Fruit fly (Drosophila melanogaster) S2 (cell line): ENCODE data around the gene CG16779.

Experiments used
- CG8478 ChIP-seq: fragments of >200 bp; optimal IDR thresholded peaks from 2 replicates; lab custom pipeline; 2018
- CTCF ChIP-seq, 2 experiments: fragments of >200 bp; optimal IDR thresholded peaks; 2 replicates each; lab custom pipeline; 2018

CG16779 gene

dm6 chr3R:9434543-9435407 lies 58.7 kb downstream of the CG16779 start:
- TF ChIP-seq CG8478 (no peak), CTCF (optimal IDR thresholded peaks at IDR 0.05; lab: Kevin White, UChicago) (no peak)

DNA sequence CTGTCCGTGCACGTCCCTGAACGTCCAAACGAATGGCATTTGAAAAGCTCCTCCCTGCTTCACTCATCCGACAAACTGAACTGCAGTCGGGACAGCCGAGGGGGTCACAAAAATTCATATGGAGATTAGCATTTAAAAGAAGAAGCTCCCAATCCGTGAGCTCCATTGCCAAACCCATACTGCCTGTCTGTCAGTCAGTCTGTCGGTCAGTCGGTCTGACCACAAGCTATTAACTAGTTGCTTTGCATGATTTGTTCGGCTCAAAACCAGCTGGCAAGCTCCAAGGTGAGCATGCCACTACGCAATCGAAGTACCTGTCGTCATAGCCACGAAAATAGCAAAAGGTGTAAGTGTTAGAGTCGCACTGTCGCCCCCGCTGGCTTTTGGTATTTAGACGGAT lies 59.7 kb downstream of the CG16779 start:
- TF ChIP-seq CG8478 (no peak), CTCF (optimal IDR thresholded peaks at IDR 0.05; lab: Kevin White, UChicago) (no peak)

DNA sequence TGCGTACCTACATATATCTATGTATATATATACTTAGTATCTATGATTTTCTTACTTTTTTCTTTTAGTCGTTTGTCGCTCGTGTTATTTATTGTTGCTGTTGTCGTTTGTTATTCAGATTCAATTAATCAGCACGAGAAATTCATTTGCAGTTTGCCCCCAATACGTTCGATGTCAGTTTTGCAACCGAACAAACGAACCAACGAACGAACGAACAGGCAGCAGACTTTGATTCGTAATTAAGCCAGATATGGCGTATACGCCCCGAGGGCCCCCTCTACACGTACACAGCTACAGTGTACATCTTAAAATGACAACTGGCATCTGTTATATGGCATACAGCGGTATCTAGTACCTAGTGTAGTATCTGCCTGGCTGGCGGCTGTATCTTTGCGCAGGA lies 60.2 kb downstream of the CG16779 start:
- no peak for TF ChIP-seq CTCF (optimal IDR thresholded peaks at IDR 0.05; lab: Kevin White, UChicago)

dm6 chr3R:9430344-9431253 lies 62.9 kb downstream of the CG16779 start:
- TF ChIP-seq CG8478 (no peak), CTCF (optimal IDR thresholded peaks at IDR 0.05; lab: Kevin White, UChicago) (no peak)

- TF ChIP-seq CTCF (optimal IDR thresholded peaks at IDR 0.05; lab: Kevin White, UChicago) (no peak), CG8478 (no peak)
These were observed 64.5 kb downstream of the CG16779 start for dm6 chr3R:9428988-9429387.

dm6 chr3R:9428189-9428699 lies 65.2 kb downstream of the CG16779 start:
- TF ChIP-seq CTCF (optimal IDR thresholded peaks at IDR 0.05; lab: Kevin White, UChicago) (no peak), CG8478 (no peak)

- TF ChIP-seq CTCF (optimal IDR thresholded peaks at IDR 0.05; lab: Kevin White, UChicago): no peak
- TF ChIP-seq CG8478: no peak
These were observed 66.1 kb downstream of the CG16779 start for dm6 chr3R:9427328-9427727.

- TF ChIP-seq CG8478 (no peak), CTCF (optimal IDR thresholded peaks at IDR 0.05; lab: Kevin White, UChicago) (no peak)
These were observed 69.3 kb downstream of the CG16779 start for dm6 chr3R:9424061-9424665.

- TF ChIP-seq CG8478: no peak
- TF ChIP-seq CTCF (optimal IDR thresholded peaks at IDR 0.05; lab: Kevin White, UChicago): no peak
These were observed 71.1 kb downstream of the CG16779 start for dm6 chr3R:9422338-9422737.

dm6 chr3R:9420439-9421234 lies 72.8 kb downstream of the CG16779 start:
- TF ChIP-seq CTCF (optimal IDR thresholded peaks at IDR 0.05; lab: Kevin White, UChicago) (no peak), CG8478 (no peak)

DNA sequence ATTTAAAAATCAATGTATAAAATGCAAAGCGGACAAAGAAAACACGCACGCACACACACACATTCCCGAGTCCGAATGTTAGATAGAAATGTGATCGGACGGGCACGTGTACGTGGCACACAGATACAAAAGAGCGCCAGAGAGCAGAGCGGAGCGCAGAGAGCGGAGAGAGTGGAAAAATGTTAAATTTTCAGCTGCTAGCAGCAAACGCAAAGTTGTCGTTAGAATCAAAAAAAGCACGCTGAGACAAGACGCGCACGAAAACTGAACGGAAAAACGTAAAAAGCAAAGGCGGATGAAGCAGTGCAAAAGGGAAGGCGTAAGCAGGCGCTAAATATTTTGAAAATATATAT lies 74.2 kb downstream of the CG16779 start:
- TF ChIP-seq CTCF (optimal IDR thresholded peaks at IDR 0.05; lab: Kevin White, UChicago): no peak
- no peak for TF ChIP-seq CG8478

DNA sequence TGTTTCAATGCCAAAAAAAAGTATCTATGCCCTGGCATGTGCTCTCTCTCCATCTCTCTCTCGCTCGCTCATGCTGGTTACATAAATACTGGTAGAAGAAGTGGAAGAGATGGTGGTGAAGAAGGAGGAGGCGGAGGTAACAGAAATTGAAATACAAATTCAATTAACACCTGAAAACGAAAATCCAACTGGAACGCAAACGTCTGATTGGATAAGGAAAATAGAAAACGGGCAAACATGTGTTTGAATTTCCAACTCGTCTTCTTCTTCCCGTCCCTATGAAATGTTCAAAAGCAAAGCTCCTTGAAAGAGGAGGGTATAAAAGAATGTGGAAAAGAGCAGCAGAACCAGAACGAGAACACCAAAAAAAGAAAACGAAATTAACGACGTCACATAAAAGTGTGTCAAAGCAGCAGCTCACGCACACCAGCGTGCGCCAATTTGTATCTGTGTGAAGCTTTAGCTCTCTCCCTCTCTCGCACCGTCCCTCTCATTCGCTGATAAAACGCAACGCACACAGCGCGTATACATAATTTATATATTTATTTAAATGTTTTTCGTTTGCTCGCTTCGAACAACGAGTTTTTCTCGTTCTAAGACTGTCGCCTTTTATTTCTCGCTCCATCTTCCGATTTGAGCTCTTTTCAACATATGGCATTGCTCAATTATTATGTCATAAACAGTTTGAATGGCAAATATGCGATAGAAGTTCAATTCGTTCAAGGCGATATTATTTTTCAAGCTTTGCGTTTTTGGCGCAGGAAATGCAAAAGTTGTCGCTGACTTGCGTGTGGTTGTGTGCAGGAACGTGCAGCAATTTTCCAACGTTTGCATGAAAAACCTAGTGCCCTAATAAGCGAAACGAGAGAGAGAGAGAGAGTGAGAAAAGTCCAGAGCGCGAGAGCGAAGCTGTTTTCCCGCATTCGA lies 74.8 kb downstream of the CG16779 start:
- no peak for TF ChIP-seq CG8478
- no peak for TF ChIP-seq CTCF (optimal IDR thresholded peaks at IDR 0.05; lab: Kevin White, UChicago)

dm6 chr3R:9417577-9418334 lies 75.7 kb downstream of the CG16779 start, which contains the start of gene ps:
Gene ps, plus strand, starts transcription at chr3R:9417940.
- no peak for TF ChIP-seq CG8478
- TF ChIP-seq CTCF (optimal IDR thresholded peaks at IDR 0.05; lab: Kevin White, UChicago): no peak
